Worm (Caenorhabditis elegans) whole organism, late embryonic: ENCODE data around the gene gsnl-1.

ENCODE experiments used
- C08G9.2 ChIP-seq: sonication (generic microtip); optimal IDR thresholded peaks from 2 replicates; lab custom pipeline; 2016; ENCODE audit warnings: mild to moderate bottlenecking, missing genetic modification characterization, moderate library complexity, missing compliant biosample characterization
- C38D4.7 ChIP-seq: fragments of 200-800 bp; sonication (Bioruptor generic); optimal IDR thresholded peaks from 2 replicates; lab custom pipeline; 2018; ENCODE audit warnings: mild to moderate bottlenecking, missing genetic modification characterization, moderate library complexity, missing compliant biosample characterization
- ahr-1 ChIP-seq: sonication (generic microtip); optimal IDR thresholded peaks from 2 replicates; lab custom pipeline; 2016; ENCODE audit warnings: missing genetic modification characterization, missing compliant biosample characterization
- ama-1 ChIP-seq: fragments of 150-350 bp; optimal IDR thresholded peaks from 2 replicates; lab custom pipeline; 2014
- ceh-18 ChIP-seq: sonication (generic microtip); optimal IDR thresholded peaks from 2 replicates; lab custom pipeline; 2016; ENCODE audit warnings: missing genetic modification characterization, missing compliant biosample characterization
- ceh-24 ChIP-seq: sonication (generic microtip); optimal IDR thresholded peaks from 2 replicates; lab custom pipeline; 2016; ENCODE audit warnings: mild to moderate bottlenecking, missing genetic modification characterization, missing compliant biosample characterization
- ceh-48 ChIP-seq: sonication (generic microtip); optimal IDR thresholded peaks from 2 replicates; lab custom pipeline; 2016; ENCODE audit warnings: missing genetic modification characterization, inconsistent platforms, missing compliant biosample characterization
- ceh-6 ChIP-seq: fragments of 200-800 bp; sonication (Bioruptor generic); optimal IDR thresholded peaks from 2 replicates; lab custom pipeline; 2018; ENCODE audit warnings: mild to moderate bottlenecking, missing genetic modification characterization, missing compliant biosample characterization
- ceh-9 ChIP-seq: sonication (generic microtip); optimal IDR thresholded peaks from 2 replicates; lab custom pipeline; 2016; ENCODE audit warnings: mild to moderate bottlenecking, missing genetic modification characterization, inconsistent platforms, missing compliant biosample characterization
- che-1 ChIP-seq: sonication (generic microtip); optimal IDR thresholded peaks from 2 replicates; lab custom pipeline; 2016; ENCODE audit warnings: mild to moderate bottlenecking, missing genetic modification characterization, missing compliant biosample characterization
- dmd-4 ChIP-seq: sonication (generic microtip); optimal IDR thresholded peaks from 2 replicates; lab custom pipeline; 2016; ENCODE audit warnings: borderline replicate concordance, missing genetic modification characterization, missing compliant biosample characterization
- dve-1 ChIP-seq: sonication (generic microtip); optimal IDR thresholded peaks from 2 replicates; lab custom pipeline; 2017; ENCODE audit warnings: antibody characterized with exemption, mild to moderate bottlenecking, missing genetic modification characterization, missing compliant biosample characterization
- elt-2 ChIP-seq: sonication (generic microtip); optimal IDR thresholded peaks from 2 replicates; lab custom pipeline; 2016; ENCODE audit warnings: missing genetic modification reagents, missing genetic modification characterization, missing compliant biosample characterization
- elt-4 ChIP-seq: sonication (generic microtip); optimal IDR thresholded peaks from 2 replicates; lab custom pipeline; 2016; ENCODE audit warnings: missing genetic modification characterization, missing compliant biosample characterization
- eyg-1 ChIP-seq: sonication (generic microtip); optimal IDR thresholded peaks from 2 replicates; lab custom pipeline; 2016; ENCODE audit warnings: missing genotype, missing genetic modification characterization, missing compliant biosample characterization
- fax-1 ChIP-seq: sonication (generic microtip); optimal IDR thresholded peaks from 2 replicates; lab custom pipeline; 2016; ENCODE audit warnings: missing genotype, missing genetic modification characterization, missing compliant biosample characterization
- fkh-10 ChIP-seq: fragments of 150-350 bp; optimal IDR thresholded peaks from 2 replicates; lab custom pipeline; 2014; ENCODE audit warnings: missing biosample characterization, missing genetic modification reagents, missing genetic modification characterization
- gmeb-2 ChIP-seq: sonication (generic microtip); optimal IDR thresholded peaks from 2 replicates; lab custom pipeline; 2016; ENCODE audit warnings: missing genetic modification characterization, inconsistent platforms, missing compliant biosample characterization
- hlh-13 ChIP-seq: fragments of 200-800 bp; sonication (Bioruptor generic); optimal IDR thresholded peaks from 2 replicates; lab custom pipeline; 2018; ENCODE audit warnings: mild to moderate bottlenecking, missing genetic modification characterization, missing compliant biosample characterization
- hlh-8 ChIP-seq: sonication (generic microtip); optimal IDR thresholded peaks from 2 replicates; lab custom pipeline; 2016; ENCODE audit warnings: missing genotype, missing genetic modification characterization, missing compliant biosample characterization
- lim-6 ChIP-seq: sonication (generic microtip); optimal IDR thresholded peaks from 2 replicates; lab custom pipeline; 2016; ENCODE audit warnings: missing genetic modification characterization, missing compliant biosample characterization
- lin-11 ChIP-seq: fragments of 200-800 bp; sonication (Bioruptor generic); optimal IDR thresholded peaks from 2 replicates; lab custom pipeline; 2018; ENCODE audit warnings: mild to moderate bottlenecking, missing genetic modification characterization, missing compliant biosample characterization
- nhr-11 ChIP-seq: fragments of 150-350 bp; optimal IDR thresholded peaks from 2 replicates; lab custom pipeline; 2014; ENCODE audit warnings: missing biosample characterization, missing genetic modification characterization
- nhr-232 ChIP-seq: sonication (generic microtip); optimal IDR thresholded peaks from 2 replicates; lab custom pipeline; 2016; ENCODE audit warnings: missing genetic modification characterization, missing compliant biosample characterization
- npax-4 ChIP-seq: sonication (generic microtip); optimal IDR thresholded peaks from 2 replicates; lab custom pipeline; 2016; ENCODE audit warnings: missing genetic modification characterization, missing compliant biosample characterization
- odd-2 ChIP-seq: sonication (generic microtip); optimal IDR thresholded peaks from 2 replicates; lab custom pipeline; 2017; ENCODE audit warnings: antibody characterized with exemption, mild to moderate bottlenecking, missing genetic modification characterization, missing compliant biosample characterization
- pag-3 ChIP-seq: sonication (generic microtip); optimal IDR thresholded peaks from 2 replicates; lab custom pipeline; 2016; ENCODE audit warnings: missing compliant biosample characterization, missing genetic modification characterization, borderline replicate concordance
- pat-9 ChIP-seq: fragments of 200-800 bp; sonication (Bioruptor generic); optimal IDR thresholded peaks from 2 replicates; lab custom pipeline; 2018; ENCODE audit warnings: mild to moderate bottlenecking, missing genetic modification characterization, moderate library complexity, missing compliant biosample characterization
- pax-1 ChIP-seq: fragments of 150-350 bp; optimal IDR thresholded peaks from 2 replicates; lab custom pipeline; 2014; ENCODE audit warnings: missing biosample characterization, missing genetic modification characterization
- pha-2 ChIP-seq: sonication (generic microtip); optimal IDR thresholded peaks from 2 replicates; lab custom pipeline; 2017; ENCODE audit warnings: mild to moderate bottlenecking, missing genetic modification characterization, missing compliant biosample characterization
- pha-4 ChIP-seq: fragments of 150-350 bp; optimal IDR thresholded peaks from 2 replicates; lab custom pipeline; 2018; ENCODE audit warnings: missing biosample characterization, missing genetic modification reagents, missing genetic modification characterization
- pqm-1 ChIP-seq: sonication (generic microtip); optimal IDR thresholded peaks from 2 replicates; lab custom pipeline; 2016; ENCODE audit warnings: missing genetic modification characterization, missing compliant biosample characterization
- pros-1 ChIP-seq: fragments of 150-350 bp; optimal IDR thresholded peaks from 2 replicates; lab custom pipeline; 2014; ENCODE audit warnings: missing biosample characterization, missing genetic modification reagents, missing genetic modification characterization
- ref-2 ChIP-seq: sonication (generic microtip); optimal IDR thresholded peaks from 2 replicates; lab custom pipeline; 2016; ENCODE audit warnings: missing genetic modification characterization, missing compliant biosample characterization
- rnt-1 ChIP-seq: sonication (generic microtip); optimal IDR thresholded peaks from 2 replicates; lab custom pipeline; 2016; ENCODE audit warnings: missing genetic modification characterization, missing compliant biosample characterization
- sdc-2 ChIP-seq: sonication (generic microtip); optimal IDR thresholded peaks from 2 replicates; lab custom pipeline; 2016; ENCODE audit warnings: missing genotype, missing genetic modification characterization, missing compliant biosample characterization
- sox-2 ChIP-seq: fragments of 200-800 bp; sonication (Bioruptor generic); IDR thresholded peaks from 2 replicates; pipeline ENCODE4 v1.3.6; 2022; ENCODE audit warnings: missing genetic modification reagents, missing genetic modification characterization, missing compliant biosample characterization
- sox-4 ChIP-seq: sonication (generic microtip); optimal IDR thresholded peaks from 2 replicates; lab custom pipeline; 2017; ENCODE audit warnings: mild to moderate bottlenecking, missing genetic modification characterization, inconsistent platforms, missing compliant biosample characterization
- syd-9 ChIP-seq: sonication (generic microtip); optimal IDR thresholded peaks from 2 replicates; lab custom pipeline; 2016; ENCODE audit warnings: mild to moderate bottlenecking, missing genetic modification characterization, moderate library complexity, missing compliant biosample characterization
- tbx-2 ChIP-seq: sonication (generic microtip); optimal IDR thresholded peaks from 2 replicates; lab custom pipeline; 2016; ENCODE audit warnings: missing genetic modification characterization, missing compliant biosample characterization
- tbx-7 ChIP-seq: sonication (generic microtip); optimal IDR thresholded peaks from 2 replicates; lab custom pipeline; 2016; ENCODE audit warnings: missing genotype, missing genetic modification characterization, missing compliant biosample characterization
- ttx-3 ChIP-seq: sonication (generic microtip); optimal IDR thresholded peaks from 2 replicates; lab custom pipeline; 2016; ENCODE audit warnings: missing genetic modification reagents, missing genetic modification characterization, missing compliant biosample characterization
- unc-3 ChIP-seq, 2 experiments: fragments of 200-800 bp in 1 of 2; sonication (Bioruptor generic) in 1 of 2; sonication (generic microtip) in 1 of 2; conservative IDR thresholded peaks in 1 of 2; optimal IDR thresholded peaks in 1 of 2; 2 replicates each; pipeline versions ENCODE4 v1.3.6 to Lab custom; 2016 to 2022; ENCODE audit warnings: missing compliant biosample characterization in 2 of 2, missing genetic modification characterization in 2 of 2, missing genetic modification reagents in 1 of 2
- unc-55 ChIP-seq: sonication (generic microtip); optimal IDR thresholded peaks from 2 replicates; lab custom pipeline; 2017; ENCODE audit warnings: missing biosample characterization, missing genetic modification reagents, missing genetic modification characterization
- unc-86 ChIP-seq: sonication (generic microtip); optimal IDR thresholded peaks from 2 replicates; lab custom pipeline; 2016; ENCODE audit warnings: missing genetic modification characterization, missing compliant biosample characterization
- zip-5 ChIP-seq: sonication (generic microtip); optimal IDR thresholded peaks from 2 replicates; lab custom pipeline; 2016; ENCODE audit warnings: missing genetic modification characterization, missing compliant biosample characterization
- ztf-16 ChIP-seq: sonication (generic microtip); optimal IDR thresholded peaks from 2 replicates; lab custom pipeline; 2017; ENCODE audit warnings: missing genetic modification characterization, missing compliant biosample characterization

gsnl-1 gene

DNA sequence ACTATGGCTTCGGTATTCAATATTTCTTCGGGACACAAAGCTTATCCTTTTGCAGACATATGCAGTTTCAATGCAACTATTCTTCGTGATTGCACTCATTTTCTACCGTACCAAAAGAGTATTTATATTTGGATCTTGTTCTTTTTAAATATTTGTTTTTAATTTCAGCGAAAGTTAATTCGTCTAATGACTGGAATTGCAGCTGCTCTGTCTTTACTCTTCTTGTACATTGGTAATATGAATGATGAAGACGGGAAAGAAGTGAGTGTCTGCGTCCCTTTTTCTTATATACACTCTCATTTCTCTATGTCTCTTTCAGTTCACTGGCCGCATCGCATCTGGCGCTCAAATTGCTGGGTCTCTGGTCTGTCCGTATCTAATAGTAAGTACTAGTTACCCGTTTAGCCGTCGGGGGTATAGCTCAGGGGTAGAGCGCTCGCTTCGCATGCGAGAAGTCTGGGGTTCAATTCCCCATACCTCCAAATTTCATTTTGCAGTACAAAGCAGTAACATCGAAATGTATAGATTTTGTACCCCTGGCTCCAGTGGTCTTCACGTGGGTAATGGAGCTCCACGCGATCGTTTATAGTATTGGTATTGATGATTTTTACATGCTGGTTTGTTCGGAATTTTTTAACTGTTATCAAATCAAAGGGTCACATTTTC lies 6.4 kb downstream of the gsnl-1 start (continued):
- TF ChIP-seq pax-1 (tag; lab: Kevin White, UChicago) (no peak), ztf-16 (tag; lab: Kevin White, UChicago) (peak; percentile 87), unc-86 (tag; lab: Kevin White, UChicago) (peak; percentile 88), sox-4 (tag; lab: Kevin White, UChicago) (peak; percentile 78), tbx-2 (peak; percentile 80), ref-2 (peak; percentile 78), ceh-18 (tag; lab: Kevin White, UChicago) (peak; percentile 74), pqm-1 (peak; percentile 45), pha-2 (peak; percentile 92), ceh-9 (tag; lab: Kevin White, UChicago) (peak; percentile 46), ttx-3 (tag; lab: Kevin White, UChicago) (peak; percentile 87), odd-2 (peak; percentile 39), sdc-2 (tag; lab: Kevin White, UChicago) (peak; percentile 78), sox-2 (peak; percentile 84), gmeb-2 (peak; percentile 92), C38D4.7 (GFP tag; lab: Kevin White, UChicago) (peak; percentile 83), elt-2 (tag; lab: Kevin White, UChicago) (peak; percentile 91), ahr-1 (tag; lab: Kevin White, UChicago) (peak; percentile 49), dve-1 (tag; lab: Kevin White, UChicago) (peak; percentile 56), lim-6 (no peak), unc-55 (GFP tag; lab: Kevin White, UChicago) (no peak), lin-11 (peak; percentile 81), ceh-48 (tag; lab: Kevin White, UChicago) (peak; percentile 78), ama-1 (no peak), pha-4 (no peak), pat-9 (peak; percentile 90), fax-1 (tag; lab: Kevin White, UChicago) (peak; percentile 72), ceh-24 (tag; lab: Kevin White, UChicago) (peak; percentile 62), zip-5 (tag; lab: Kevin White, UChicago) (peak; percentile 47), eyg-1 (peak; percentile 88), syd-9 (tag; lab: Kevin White, UChicago) (peak; percentile 88), npax-4 (tag; lab: Kevin White, UChicago) (peak; percentile 76), unc-3 (GFP tag; conservative IDR thresholded peaks at IDR 0.05; lab: Robert Waterston, UW) (peak; percentile 87), unc-3 (tag; optimal IDR thresholded peaks at IDR 0.05; lab: Kevin White, UChicago) (peak; percentile 86), nhr-232 (tag; lab: Kevin White, UChicago) (peak; percentile 82), C08G9.2 (tag; lab: Kevin White, UChicago) (peak; percentile 77), elt-4 (tag; lab: Kevin White, UChicago) (no peak), ceh-6 (peak; percentile 93), pag-3 (tag; lab: Kevin White, UChicago) (peak; percentile 11), hlh-13 (GFP tag; lab: Kevin White, UChicago) (peak; percentile 90), tbx-7 (tag; lab: Kevin White, UChicago) (peak; percentile 41), pros-1 (tag; lab: Kevin White, UChicago) (peak; percentile 15), nhr-11 (tag; lab: Kevin White, UChicago) (no peak), dmd-4 (tag; lab: Kevin White, UChicago) (peak; percentile 59), fkh-10 (GFP tag; lab: Kevin White, UChicago) (peak; percentile 62), rnt-1 (tag; lab: Kevin White, UChicago) (peak; percentile 66), che-1 (peak; percentile 84), hlh-8 (tag; lab: Kevin White, UChicago) (peak; percentile 59)
- TF ChIP-seq, all 69 proteins: peak for 59
